Worm (Caenorhabditis elegans) whole organism, L3 larva: Measurements from ENCODE around the gene C16D9.1.

Source experiments
- ZK546.5 ChIP-seq: sonication (generic microtip); optimal IDR thresholded peaks from 2 replicates; lab custom pipeline; 2017; ENCODE audit warnings: missing biosample characterization, missing genetic modification characterization
- aly-2 ChIP-seq: fragments of 150-350 bp; optimal IDR thresholded peaks from 2 replicates; lab custom pipeline; 2014; ENCODE audit warnings: missing biosample characterization, missing genetic modification characterization
- ama-1 ChIP-seq: fragments of 150-350 bp; optimal IDR thresholded peaks from 2 replicates; lab custom pipeline; 2018
- ceh-16 ChIP-seq: sonication (generic microtip); optimal IDR thresholded peaks from 2 replicates; lab custom pipeline; 2017; ENCODE audit warnings: missing biosample characterization, missing genetic modification characterization
- ceh-28 ChIP-seq: fragments of 150-350 bp; optimal IDR thresholded peaks from 2 replicates; lab custom pipeline; 2014; ENCODE audit warnings: missing biosample characterization, missing genetic modification reagents, missing genetic modification characterization
- ceh-82 ChIP-seq: fragments of 150-350 bp; optimal IDR thresholded peaks from 2 replicates; lab custom pipeline; 2014; ENCODE audit warnings: missing biosample characterization, missing genetic modification characterization
- ceh-9 ChIP-seq: sonication (generic microtip); optimal IDR thresholded peaks from 2 replicates; lab custom pipeline; 2018; ENCODE audit warnings: missing biosample characterization, missing genetic modification characterization
- egl-27 ChIP-seq: sonication (generic microtip); optimal IDR thresholded peaks from 4 replicates; lab custom pipeline; 2017; ENCODE audit warnings: missing biosample characterization, missing genetic modification reagents, missing genetic modification characterization
- egl-5 ChIP-seq: fragments of 150-350 bp; optimal IDR thresholded peaks from 2 replicates; lab custom pipeline; 2017; ENCODE audit warnings: missing biosample characterization, missing genetic modification reagents, missing genetic modification characterization, inconsistent platforms
- elt-1 ChIP-seq: fragments of 150-350 bp; optimal IDR thresholded peaks from 2 replicates; lab custom pipeline; 2014; ENCODE audit warnings: missing biosample characterization, missing genetic modification characterization
- elt-2 ChIP-seq: sonication (generic microtip); optimal IDR thresholded peaks from 2 replicates; lab custom pipeline; 2016; ENCODE audit warnings: missing genetic modification reagents, mild to moderate bottlenecking, missing genetic modification characterization, missing compliant biosample characterization
- elt-3 ChIP-seq, 3 experiments: fragments of 150-350 bp in 1 of 3; sonication (generic microtip) in 2 of 3; optimal IDR thresholded peaks; 2 replicates in 2 of 3; 4 replicates in 1 of 3; lab custom pipeline; 2014 to 2017; ENCODE audit warnings: missing biosample characterization in 3 of 3, missing genetic modification characterization in 3 of 3
- fkh-10 ChIP-seq: sonication (generic microtip); optimal IDR thresholded peaks from 2 replicates; lab custom pipeline; 2017; ENCODE audit warnings: missing biosample characterization, missing genetic modification reagents, missing genetic modification characterization
- fkh-2 ChIP-seq: fragments of 150-350 bp; optimal IDR thresholded peaks from 2 replicates; lab custom pipeline; 2014; ENCODE audit warnings: missing biosample characterization, missing genetic modification reagents, missing genetic modification characterization
- fos-1 ChIP-seq: fragments of 150-350 bp; optimal IDR thresholded peaks from 2 replicates; lab custom pipeline; 2014; ENCODE audit warnings: missing biosample characterization, missing genetic modification characterization
- hmg-11 ChIP-seq: sonication (generic microtip); optimal IDR thresholded peaks from 2 replicates; lab custom pipeline; 2016; ENCODE audit warnings: missing genetic modification characterization, missing compliant biosample characterization
- jun-1 ChIP-seq: fragments of 150-350 bp; optimal IDR thresholded peaks from 2 replicates; lab custom pipeline; 2014; ENCODE audit warnings: missing biosample characterization, missing genetic modification reagents, missing genetic modification characterization
- lin-15B ChIP-seq: fragments of 150-350 bp; optimal IDR thresholded peaks from 2 replicates; lab custom pipeline; 2014; ENCODE audit warnings: missing biosample characterization, missing genetic modification characterization
- lin-39 ChIP-seq: fragments of 150-350 bp; optimal IDR thresholded peaks from 2 replicates; lab custom pipeline; 2018; ENCODE audit warnings: missing biosample characterization, missing genetic modification reagents, missing genetic modification characterization
- nfya-1 ChIP-seq: sonication (generic microtip); optimal IDR thresholded peaks from 2 replicates; lab custom pipeline; 2017; ENCODE audit warnings: missing genetic modification characterization, mild to moderate bottlenecking, missing compliant biosample characterization, antibody characterized with exemption, moderate library complexity; ENCODE audit not compliant: insufficient read depth
- nhr-11 ChIP-seq: fragments of 150-350 bp; optimal IDR thresholded peaks from 2 replicates; lab custom pipeline; 2014; ENCODE audit warnings: missing biosample characterization, missing genetic modification characterization
- nhr-12 ChIP-seq: fragments of 150-350 bp; optimal IDR thresholded peaks from 2 replicates; lab custom pipeline; 2014; ENCODE audit warnings: missing biosample characterization, missing genetic modification characterization
- nhr-23 ChIP-seq: fragments of 150-350 bp; optimal IDR thresholded peaks from 2 replicates; lab custom pipeline; 2014; ENCODE audit warnings: missing biosample characterization, missing genetic modification reagents, missing genetic modification characterization
- nhr-237 ChIP-seq: fragments of 150-350 bp; optimal IDR thresholded peaks from 2 replicates; lab custom pipeline; 2014; ENCODE audit warnings: missing biosample characterization, missing genetic modification characterization
- nhr-25 ChIP-seq: sonication (generic microtip); optimal IDR thresholded peaks from 2 replicates; lab custom pipeline; 2017; ENCODE audit warnings: missing biosample characterization, missing genetic modification characterization
- nhr-28 ChIP-seq: fragments of 150-350 bp; optimal IDR thresholded peaks from 2 replicates; lab custom pipeline; 2014; ENCODE audit warnings: missing biosample characterization, missing genetic modification characterization
- nhr-67 ChIP-seq: fragments of 150-350 bp; optimal IDR thresholded peaks from 2 replicates; lab custom pipeline; 2014; ENCODE audit warnings: missing biosample characterization, missing genetic modification characterization
- nhr-76 ChIP-seq: fragments of 150-350 bp; sonication (generic microtip); optimal IDR thresholded peaks from 5 replicates; lab custom pipeline; 2014; ENCODE audit warnings: missing biosample characterization, missing genetic modification characterization
- nhr-77 ChIP-seq: fragments of 150-350 bp; optimal IDR thresholded peaks from 2 replicates; lab custom pipeline; 2014; ENCODE audit warnings: missing biosample characterization, missing genetic modification characterization
- pha-4 ChIP-seq: fragments of 150-350 bp; optimal IDR thresholded peaks from 2 replicates; lab custom pipeline; 2014; ENCODE audit warnings: missing biosample characterization, missing genetic modification reagents, missing genetic modification characterization
- pqm-1 ChIP-seq: fragments of 150-350 bp; optimal IDR thresholded peaks from 2 replicates; lab custom pipeline; 2017; ENCODE audit warnings: missing biosample characterization, missing genetic modification characterization, inconsistent platforms
- sea-2 ChIP-seq: fragments of 150-350 bp; sonication (generic microtip); optimal IDR thresholded peaks from 4 replicates; lab custom pipeline; 2014; ENCODE audit warnings: missing biosample characterization, missing genetic modification reagents, missing genetic modification characterization
- snpc-4 ChIP-seq: fragments of 150-350 bp; optimal IDR thresholded peaks from 2 replicates; lab custom pipeline; 2014; ENCODE audit warnings: missing biosample characterization, missing genetic modification characterization
- unc-39 ChIP-seq: sonication (generic microtip); optimal IDR thresholded peaks from 4 replicates; lab custom pipeline; 2017; ENCODE audit warnings: missing biosample characterization, missing genetic modification characterization
- unc-62 ChIP-seq: fragments of 150-350 bp; sonication (generic microtip); optimal IDR thresholded peaks from 4 replicates; lab custom pipeline; 2014; ENCODE audit warnings: missing biosample characterization, missing genetic modification reagents, missing genetic modification characterization
- zag-1 ChIP-seq: fragments of 150-350 bp; optimal IDR thresholded peaks from 2 replicates; lab custom pipeline; 2014; ENCODE audit warnings: missing biosample characterization, missing genetic modification characterization
- ztf-11 ChIP-seq: fragments of 150-350 bp; optimal IDR thresholded peaks from 2 replicates; lab custom pipeline; 2014; ENCODE audit warnings: missing biosample characterization, missing genetic modification characterization
- ztf-4 ChIP-seq: fragments of 150-350 bp; optimal IDR thresholded peaks from 2 replicates; lab custom pipeline; 2014; ENCODE audit warnings: missing biosample characterization, missing genetic modification characterization

The C16D9.1 gene

DNA sequence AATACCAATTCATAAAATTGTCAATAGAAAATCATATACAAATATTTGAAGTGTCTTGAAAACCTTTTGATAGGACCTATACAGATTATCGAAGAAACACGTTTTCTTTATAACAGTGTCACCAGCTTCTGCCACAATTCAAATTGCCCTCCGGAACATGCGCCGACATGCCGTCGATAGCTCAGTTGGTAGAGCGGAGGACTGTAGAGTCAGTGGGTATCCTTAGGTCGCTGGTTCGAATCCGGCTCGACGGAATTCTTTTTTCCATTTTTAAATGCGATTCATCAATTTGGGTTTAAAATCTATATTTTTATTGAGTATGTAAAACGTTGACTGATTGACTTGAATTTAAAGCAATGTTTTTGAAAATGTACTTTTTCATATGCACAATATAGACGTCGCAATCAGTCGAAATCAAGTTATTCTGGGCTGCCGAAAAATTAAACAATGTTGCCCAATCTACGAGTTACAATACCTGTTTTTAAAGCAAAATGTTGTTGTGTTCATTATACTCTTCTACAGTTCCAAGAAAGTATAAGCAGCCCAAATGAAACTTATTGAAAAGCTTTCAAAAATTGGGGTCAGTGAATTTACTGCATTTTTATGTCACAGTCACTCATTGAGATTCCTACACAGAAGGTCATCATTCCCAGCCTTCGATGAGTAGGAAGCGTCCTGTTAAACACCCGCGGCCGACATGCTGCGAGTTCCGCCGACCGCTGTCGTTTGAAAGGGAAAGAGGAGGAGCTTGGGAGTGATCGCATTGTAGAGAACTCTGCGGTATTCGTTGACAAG lies 11.6 kb upstream of the C16D9.1 start (continued):
- TF ChIP-seq unc-62 (GFP tag; lab: Kevin White, UChicago) (peak; percentile 10), egl-5 (tag; lab: Kevin White, UChicago) (no peak), ZK546.5 (tag; lab: Kevin White, UChicago) (no peak), zag-1 (tag; lab: Kevin White, UChicago) (no peak), nhr-67 (tag; lab: Kevin White, UChicago) (no peak), snpc-4 (tag; lab: Kevin White, UChicago) (peak; percentile 99), ceh-16 (no peak), elt-2 (tag; lab: Kevin White, UChicago) (peak; percentile 66), ceh-28 (tag; lab: Kevin White, UChicago) (peak; percentile 69), nhr-77 (tag; lab: Kevin White, UChicago) (peak; percentile 78), pqm-1 (peak; percentile 82), aly-2 (no peak), lin-39 (tag; lab: Kevin White, UChicago) (no peak), ceh-9 (tag; lab: Kevin White, UChicago) (no peak), nhr-28 (no peak), pha-4 (tag; lab: Kevin White, UChicago) (peak; percentile 20), sea-2 (GFP tag; lab: Kevin White, UChicago) (no peak), nhr-76 (tag; lab: Kevin White, UChicago) (no peak), fos-1 (peak; percentile 48), ama-1 (peak; percentile 95)

DNA sequence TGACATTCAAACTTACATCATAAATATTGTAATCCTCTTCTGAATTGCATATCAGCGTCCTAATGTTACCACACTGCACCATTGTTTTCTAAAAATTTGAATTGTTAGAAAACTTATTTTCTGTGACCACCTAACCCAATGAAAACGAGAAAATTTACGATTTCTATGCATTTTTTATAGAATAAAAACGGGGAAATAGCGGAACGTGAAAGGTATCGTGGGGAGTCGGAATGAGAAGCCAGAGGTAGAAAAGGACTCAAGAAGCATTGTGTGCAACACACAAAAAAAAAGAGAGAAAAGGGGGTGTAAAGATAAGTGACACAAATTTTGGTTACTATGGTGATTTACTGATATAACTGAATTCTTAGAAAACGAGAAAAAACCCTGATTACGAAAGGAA lies 8.9 kb upstream of the C16D9.1 start, which contains the start of gene C16D9.6:
Gene C16D9.6 (minus strand): TSS at position 101 of the 400 bp plus-strand sequence.
- no peak for TF ChIP-seq ama-1
- no peak for TF ChIP-seq ztf-11
- TF ChIP-seq ztf-4 (tag; lab: Kevin White, UChicago), result no peak
- TF ChIP-seq fkh-10, result no peak

DNA sequence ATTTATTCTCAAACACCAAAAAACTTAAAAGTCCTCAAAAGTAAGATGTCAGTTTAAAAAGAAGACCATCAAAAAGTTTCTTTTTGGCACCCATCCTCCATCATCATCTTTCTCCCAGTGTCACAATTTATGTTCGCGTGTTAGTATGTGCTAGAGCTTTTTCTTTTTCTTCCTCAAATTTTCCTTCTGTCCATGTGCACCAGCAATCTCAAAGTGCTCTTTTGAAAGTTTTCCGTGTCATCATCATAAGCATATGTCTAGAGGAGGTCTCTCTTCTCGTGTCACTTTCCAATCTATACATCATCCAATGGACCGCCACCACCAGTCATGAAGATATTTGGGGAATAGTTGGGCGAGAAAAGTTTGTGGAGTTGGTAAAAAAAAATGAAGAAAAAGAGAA lies 8.0 kb upstream of the C16D9.1 start:
- no peak for TF ChIP-seq elt-3 (tag; optimal IDR thresholded peaks at IDR 0.05; lab: Kevin White, UChicago)
- TF ChIP-seq nhr-23 (tag; lab: Kevin White, UChicago), result no peak
- TF ChIP-seq fkh-10, result no peak
- no peak for TF ChIP-seq zag-1 (tag; lab: Kevin White, UChicago)
- TF ChIP-seq aly-2, result no peak
- TF ChIP-seq egl-27, result no peak
- no peak for TF ChIP-seq jun-1 (tag; lab: Kevin White, UChicago)
- TF ChIP-seq, all 47 proteins: peak for 0

DNA sequence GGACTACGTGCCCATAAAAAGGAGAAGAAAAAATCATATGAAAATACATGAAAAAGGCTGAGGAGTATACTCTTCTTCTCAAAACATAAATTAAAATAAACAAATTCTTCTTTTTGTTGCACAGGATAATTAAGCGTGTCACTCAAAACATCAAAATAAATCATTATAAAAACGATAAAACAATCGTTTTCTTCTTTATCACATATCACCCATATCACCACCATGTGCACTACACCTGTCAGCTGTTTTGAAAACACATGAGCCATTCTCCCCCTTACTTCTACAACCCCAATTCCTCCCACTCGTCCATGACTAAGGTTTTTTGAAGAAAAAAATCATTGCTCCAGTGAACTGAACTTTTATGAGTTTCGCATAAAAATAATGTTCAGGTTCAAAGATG lies 6.6 kb upstream of the C16D9.1 start:
- TF ChIP-seq egl-5 (tag; lab: Kevin White, UChicago) (peak; percentile 47), jun-1 (tag; lab: Kevin White, UChicago) (no peak)

DNA sequence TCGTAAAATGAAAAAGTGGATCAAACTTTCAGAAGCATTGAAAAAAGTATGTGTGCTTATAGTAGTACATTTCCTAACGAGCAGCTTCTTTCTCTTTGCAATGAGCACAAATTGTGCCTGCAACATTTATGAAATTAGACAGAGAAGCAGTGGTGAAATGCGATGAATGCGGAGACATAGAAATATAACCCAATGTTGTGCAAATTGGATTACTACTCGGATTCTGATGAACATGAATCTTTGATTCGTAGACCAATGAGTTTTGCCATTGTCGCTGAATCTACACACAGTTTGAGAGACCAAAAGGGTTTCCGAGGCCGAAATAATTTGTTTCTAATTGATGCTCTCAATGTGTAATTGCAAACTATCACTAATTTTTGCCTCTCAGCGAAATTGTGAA lies 5.2 kb upstream of the C16D9.1 start:
- TF ChIP-seq pha-4 (tag; lab: Kevin White, UChicago), result no peak
- no peak for TF ChIP-seq ZK546.5 (tag; lab: Kevin White, UChicago)
- no peak for TF ChIP-seq nhr-25 (tag; lab: Kevin White, UChicago)
- TF ChIP-seq fkh-2 (tag; lab: Kevin White, UChicago), result no peak
- no peak for TF ChIP-seq jun-1 (tag; lab: Kevin White, UChicago)
- no peak for TF ChIP-seq nhr-28

DNA sequence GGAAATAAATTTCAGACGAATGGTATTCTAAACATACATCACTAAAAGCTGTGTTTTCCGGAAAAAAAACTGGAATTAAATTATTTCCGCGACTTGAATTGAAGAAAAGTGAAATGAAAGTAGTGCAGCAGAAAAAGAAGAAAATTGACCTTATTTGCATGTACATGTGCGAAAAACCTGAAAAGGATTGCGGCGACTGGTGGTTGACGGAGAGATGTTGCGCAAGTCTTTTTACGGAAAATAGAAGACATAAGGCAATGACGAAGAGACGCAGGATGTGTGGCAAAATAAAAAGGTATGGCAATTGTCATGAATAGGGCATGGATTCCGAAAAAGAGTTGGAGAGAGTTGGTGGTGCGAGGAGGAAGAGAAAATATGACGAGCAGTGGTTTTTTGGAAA lies 4.1 kb upstream of the C16D9.1 start:
- TF ChIP-seq unc-39 (tag; lab: Kevin White, UChicago) (no peak), nfya-1 (no peak), hmg-11 (tag; lab: Kevin White, UChicago) (no peak), fos-1 (no peak), nhr-23 (tag; lab: Kevin White, UChicago) (no peak), ZK546.5 (tag; lab: Kevin White, UChicago) (no peak), ceh-82 (no peak), elt-3 (tag; optimal IDR thresholded peaks at IDR 0.05; lab: Kevin White, UChicago) (no peak), lin-15B (no peak), nhr-28 (no peak), elt-1 (tag; lab: Kevin White, UChicago) (no peak), nhr-11 (tag; lab: Kevin White, UChicago) (no peak), lin-39 (tag; lab: Kevin White, UChicago) (no peak), ceh-16 (no peak), nhr-25 (tag; lab: Kevin White, UChicago) (no peak), nhr-12 (tag; lab: Kevin White, UChicago) (no peak), nhr-67 (tag; lab: Kevin White, UChicago) (no peak), nhr-237 (tag; lab: Kevin White, UChicago) (no peak), sea-2 (GFP tag; lab: Kevin White, UChicago) (no peak), ceh-9 (tag; lab: Kevin White, UChicago) (no peak)
